Worm (Caenorhabditis elegans) whole organism, L4 larva: ENCODE measurements around the gene F20G2.3.

ENCODE experiments used
- dpl-1 ChIP-seq: fragments of 150-350 bp; optimal IDR thresholded peaks from 2 replicates; lab custom pipeline; 2014; ENCODE audit warnings: missing biosample characterization, missing genetic modification reagents, missing genetic modification characterization
- egl-27 ChIP-seq: sonication (generic microtip); optimal IDR thresholded peaks from 3 replicates; lab custom pipeline; 2017; ENCODE audit warnings: missing biosample characterization, missing genetic modification reagents, missing genetic modification characterization
- fos-1 ChIP-seq: fragments of 150-350 bp; optimal IDR thresholded peaks from 2 replicates; lab custom pipeline; 2014; ENCODE audit warnings: missing biosample characterization, missing genetic modification characterization
- madf-9 ChIP-seq: fragments of 200-800 bp; sonication (Bioruptor generic); conservative IDR thresholded peaks from 2 replicates; pipeline ENCODE4 v1.3.6; 2022; ENCODE audit warnings: missing genetic modification reagents, missing genetic modification characterization, missing compliant biosample characterization
- zag-1 ChIP-seq: fragments of 150-350 bp; optimal IDR thresholded peaks from 2 replicates; lab custom pipeline; 2014; ENCODE audit warnings: missing biosample characterization, missing genetic modification characterization

DNA sequence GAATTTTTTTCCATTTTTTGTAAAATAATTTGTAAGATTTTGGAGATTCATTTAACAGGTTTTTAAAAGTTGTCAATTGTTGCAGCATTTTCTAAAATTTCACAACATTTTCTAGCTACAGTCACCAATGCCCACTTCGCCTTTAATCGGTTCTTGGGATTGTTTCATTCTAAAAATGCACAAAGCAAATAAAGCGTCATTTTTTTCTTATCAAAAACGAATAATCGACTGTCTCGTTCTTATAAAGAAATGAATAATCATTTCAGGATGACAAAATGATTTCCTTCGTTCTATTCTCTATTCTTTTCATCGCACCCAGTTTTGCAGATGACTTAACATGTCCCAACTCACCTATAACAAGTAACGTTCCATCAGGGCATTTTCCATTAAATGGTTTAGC is 7.2 kb upstream of the F20G2.3 start, which contains the start of gene F53C11.1:
- TF ChIP-seq egl-27 (no peak), fos-1 (tag; lab: Kevin White, UChicago) (no peak), zag-1 (no peak), madf-9 (no peak), dpl-1 (GFP tag; lab: Kevin White, UChicago) (no peak)
